Worm (Caenorhabditis elegans) whole organism, midembryonic: Measurements from ENCODE around the gene lido-9.

Experiments
- T22C8.4 ChIP-seq: fragments of 200-800 bp; sonication (Bioruptor generic); IDR thresholded peaks from 2 replicates; pipeline ENCODE4 v1.3.6; 2022; ENCODE audit warnings: missing genetic modification characterization, missing compliant biosample characterization
- cog-1 ChIP-seq: sonication (generic microtip); optimal IDR thresholded peaks from 2 replicates; lab custom pipeline; 2016; ENCODE audit warnings: missing genetic modification characterization, missing compliant biosample characterization
- flt-1 ChIP-seq: fragments of 200-800 bp; sonication (Bioruptor generic); IDR thresholded peaks from 2 replicates; pipeline ENCODE4 v1.3.6; 2022; ENCODE audit warnings: missing genetic modification characterization, missing compliant biosample characterization
- klf-2 ChIP-seq: fragments of 200-800 bp; sonication (Bioruptor generic); conservative IDR thresholded peaks from 2 replicates; pipeline ENCODE4 v1.3.6; 2022; ENCODE audit warnings: missing genetic modification reagents, missing genetic modification characterization, missing compliant biosample characterization
- med-1 ChIP-seq: sonication (generic microtip); optimal IDR thresholded peaks from 2 replicates; lab custom pipeline; 2017; ENCODE audit warnings: missing genetic modification characterization, mild to moderate bottlenecking, missing compliant biosample characterization, antibody characterized with exemption, missing genetic modification reagents; ENCODE audit not compliant: insufficient read depth
- ref-1 ChIP-seq: fragments of 200-800 bp; sonication (Bioruptor generic); conservative IDR thresholded peaks from 2 replicates; pipeline ENCODE4 v1.3.6; 2022; ENCODE audit warnings: missing genetic modification reagents, missing genetic modification characterization, missing compliant biosample characterization
- tab-1 ChIP-seq: fragments of 200-800 bp; sonication (Bioruptor generic); IDR thresholded peaks from 2 replicates; pipeline ENCODE4 v1.3.6; 2022; ENCODE audit warnings: missing genetic modification characterization, missing compliant biosample characterization
- ztf-23 ChIP-seq: fragments of 200-800 bp; sonication (Bioruptor generic); IDR thresholded peaks from 2 replicates; pipeline ENCODE4 v1.3.6; 2022; ENCODE audit warnings: missing genetic modification reagents, missing genetic modification characterization, missing compliant biosample characterization
- ztf-29 ChIP-seq: fragments of 200-800 bp; sonication (Bioruptor generic); IDR thresholded peaks from 2 replicates; pipeline ENCODE4 v1.3.6; 2022; ENCODE audit warnings: missing genetic modification reagents, missing genetic modification characterization, missing compliant biosample characterization

lido-9 gene

ce11 chrII:3000535-3001264, at the start of gene lido-9:
lido-9 (plus strand) TSS chrII:3000768.
- TF ChIP-seq ztf-29 (GFP tag; lab: Robert Waterston, UW) (no peak), cog-1 (no peak), T22C8.4 (no peak), ref-1 (no peak), med-1 (GFP tag; lab: Kevin White, UChicago) (no peak), tab-1 (no peak), ztf-23 (GFP tag; lab: Robert Waterston, UW) (no peak), flt-1 (GFP tag; lab: Robert Waterston, UW) (no peak), klf-2 (GFP tag; lab: Robert Waterston, UW) (no peak)

- TF ChIP-seq T22C8.4, result no peak
- no peak for TF ChIP-seq ztf-23 (GFP tag; lab: Robert Waterston, UW)
- TF ChIP-seq klf-2 (GFP tag; lab: Robert Waterston, UW), result no peak
Observed at ce11 chrII:2952629-2953028, 47.9 kb upstream of the lido-9 start, which contains the start of gene irld-51. irld-51 (minus strand) TSS chrII:2952729.

ce11 chrII:2955656-2956115, 44.9 kb upstream of the lido-9 start, which contains the start of gene irld-48:
irld-48 (plus strand) TSS chrII:2956065.
- TF ChIP-seq med-1 (GFP tag; lab: Kevin White, UChicago) (no peak), tab-1 (no peak), flt-1 (GFP tag; lab: Robert Waterston, UW) (no peak), ztf-29 (GFP tag; lab: Robert Waterston, UW) (no peak), ztf-23 (GFP tag; lab: Robert Waterston, UW) (no peak), T22C8.4 (no peak), cog-1 (no peak), ref-1 (no peak), klf-2 (GFP tag; lab: Robert Waterston, UW) (no peak)

ce11 chrII:2958308-2958707, 42.3 kb upstream of the lido-9 start, which contains the start of gene srw-60:
srw-60 (plus strand) TSS chrII:2958608.
- no peak for TF ChIP-seq flt-1 (GFP tag; lab: Robert Waterston, UW)
- TF ChIP-seq ztf-23 (GFP tag; lab: Robert Waterston, UW), result no peak
- TF ChIP-seq ztf-29 (GFP tag; lab: Robert Waterston, UW), result no peak
- no peak for TF ChIP-seq ref-1
- no peak for TF ChIP-seq med-1 (GFP tag; lab: Kevin White, UChicago)
- no peak for TF ChIP-seq tab-1
- no peak for TF ChIP-seq klf-2 (GFP tag; lab: Robert Waterston, UW)
- no peak for TF ChIP-seq T22C8.4
- TF ChIP-seq cog-1, result no peak

ce11 chrII:2962531-2963164, 37.9 kb upstream of the lido-9 start:
- TF ChIP-seq tab-1, result no peak
- TF ChIP-seq cog-1, result no peak
- TF ChIP-seq ztf-29 (GFP tag; lab: Robert Waterston, UW), result no peak
- no peak for TF ChIP-seq flt-1 (GFP tag; lab: Robert Waterston, UW)
- no peak for TF ChIP-seq ztf-23 (GFP tag; lab: Robert Waterston, UW)
- TF ChIP-seq T22C8.4, result no peak
- no peak for TF ChIP-seq ref-1

ce11 chrII:2963619-2964018, 36.9 kb upstream of the lido-9 start:
- TF ChIP-seq klf-2 (GFP tag; lab: Robert Waterston, UW) (no peak), ztf-29 (GFP tag; lab: Robert Waterston, UW) (no peak), ref-1 (no peak), med-1 (GFP tag; lab: Kevin White, UChicago) (no peak), ztf-23 (GFP tag; lab: Robert Waterston, UW) (no peak), T22C8.4 (no peak), cog-1 (no peak), flt-1 (GFP tag; lab: Robert Waterston, UW) (no peak), tab-1 (no peak)

ce11 chrII:2965215-2965998, 35.2 kb upstream of the lido-9 start:
- TF ChIP-seq T22C8.4 (no peak), klf-2 (GFP tag; lab: Robert Waterston, UW) (no peak), flt-1 (GFP tag; lab: Robert Waterston, UW) (no peak), tab-1 (no peak), ztf-23 (GFP tag; lab: Robert Waterston, UW) (no peak), cog-1 (no peak), ref-1 (no peak), med-1 (GFP tag; lab: Kevin White, UChicago) (no peak), ztf-29 (GFP tag; lab: Robert Waterston, UW) (no peak)

ce11 chrII:2966350-2966749, 34.2 kb upstream of the lido-9 start:
- TF ChIP-seq ref-1 (no peak), ztf-29 (GFP tag; lab: Robert Waterston, UW) (no peak), ztf-23 (GFP tag; lab: Robert Waterston, UW) (peak; percentile 64), T22C8.4 (no peak)

- TF ChIP-seq flt-1 (GFP tag; lab: Robert Waterston, UW) (no peak), T22C8.4 (no peak), cog-1 (no peak), ref-1 (no peak), klf-2 (GFP tag; lab: Robert Waterston, UW) (no peak), med-1 (GFP tag; lab: Kevin White, UChicago) (no peak)
Observed at ce11 chrII:2967064-2967463, 33.5 kb upstream of the lido-9 start.
